Worm (Caenorhabditis elegans) whole organism, L3 larva: Measurements from ENCODE around the gene elf-1.

Experiments
- ZK546.5 ChIP-seq: sonication (generic microtip); optimal IDR thresholded peaks from 2 replicates; lab custom pipeline; 2017; ENCODE audit warnings: missing biosample characterization, missing genetic modification characterization
- hmg-11 ChIP-seq: sonication (generic microtip); optimal IDR thresholded peaks from 2 replicates; lab custom pipeline; 2016; ENCODE audit warnings: missing genetic modification characterization, missing compliant biosample characterization
- nhr-12 ChIP-seq: fragments of 150-350 bp; optimal IDR thresholded peaks from 2 replicates; lab custom pipeline; 2014; ENCODE audit warnings: missing biosample characterization, missing genetic modification characterization
- nhr-25 ChIP-seq: sonication (generic microtip); optimal IDR thresholded peaks from 2 replicates; lab custom pipeline; 2017; ENCODE audit warnings: missing biosample characterization, missing genetic modification characterization
- nhr-77 ChIP-seq: fragments of 150-350 bp; optimal IDR thresholded peaks from 2 replicates; lab custom pipeline; 2014; ENCODE audit warnings: missing biosample characterization, missing genetic modification characterization

DNA sequence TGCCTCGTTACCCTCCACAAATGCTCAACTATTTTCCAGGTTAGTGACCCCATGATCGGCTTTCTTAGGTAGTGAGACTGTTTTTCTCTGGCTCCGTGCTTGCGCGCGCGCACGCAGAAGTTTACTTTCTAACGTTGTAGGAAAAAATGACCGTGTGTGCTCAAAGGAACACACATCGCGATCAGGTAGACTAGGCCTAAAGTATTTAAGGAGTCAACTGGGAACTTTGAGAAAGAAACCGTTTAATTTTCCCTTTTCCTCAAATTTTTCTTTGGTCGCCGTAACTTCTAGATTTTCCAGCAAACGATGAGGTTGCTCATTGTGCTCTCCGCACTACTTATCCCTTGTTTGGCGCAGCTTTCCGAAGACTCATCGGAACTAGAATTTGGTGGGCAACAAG is 51.4 kb downstream of the elf-1 start, which contains the start of gene idpp-1:
- no peak for TF ChIP-seq nhr-77 (tag; lab: Kevin White, UChicago)
- TF ChIP-seq nhr-25 (tag; lab: Kevin White, UChicago): no peak
- no peak for TF ChIP-seq ZK546.5 (tag; lab: Kevin White, UChicago)
- TF ChIP-seq nhr-12 (tag; lab: Kevin White, UChicago): no peak
- no peak for TF ChIP-seq hmg-11
